1 fruit fly cellular context compared by ENCODE assay signal in the genomic region with DNA sequence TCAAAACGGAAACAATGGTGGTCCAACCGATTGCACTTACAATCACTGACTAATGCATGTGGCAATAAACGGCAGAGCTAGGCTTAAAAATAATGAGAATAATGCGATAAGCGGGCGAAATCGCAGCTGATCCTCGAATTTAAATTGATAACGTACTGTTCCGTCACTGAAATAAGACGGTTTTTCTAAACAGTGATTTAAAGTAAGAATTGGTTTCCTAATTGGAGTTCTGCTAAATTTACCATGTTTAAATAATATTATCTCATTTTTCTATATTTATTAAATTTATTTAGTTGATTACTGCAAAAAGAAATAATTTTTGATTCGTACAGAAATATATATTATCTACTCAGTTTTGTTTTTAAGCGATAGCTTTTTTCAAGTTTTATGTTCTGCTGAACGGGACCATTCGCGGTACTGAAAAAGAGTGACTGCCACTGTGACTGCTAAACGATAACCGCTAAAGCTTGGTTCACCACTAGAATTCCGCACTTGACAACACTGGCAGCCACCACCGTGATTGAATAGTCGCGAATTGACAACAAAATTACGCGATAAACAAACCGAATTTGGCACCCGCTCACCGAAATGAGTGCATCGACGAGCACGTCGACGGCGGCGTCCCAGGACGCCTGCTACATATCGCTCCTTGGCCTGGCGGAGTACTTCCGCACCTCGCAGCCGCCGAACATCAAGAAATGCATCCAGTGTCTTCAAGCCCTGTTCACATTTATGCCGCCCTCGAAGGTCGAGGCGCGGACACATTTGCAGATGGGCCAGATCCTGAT.
TF ChIP-seq lines count a peak whose summit lies in the region.

A gene (minus strand): TSS at position 51 of the 788 bp plus-strand sequence.
A gene (plus strand): TSS at position 493 of the 788 bp plus-strand sequence.

TF ChIP-seq in whole organism, embryonic, 481 proteins besides CTCF, POLR2A, EP300 and RAD21 (continued from another document):
- TF ChIP-seq hbn (GFP tag; IDR thresholded peaks at IDR 0.05; lab: Robert Waterston, UW; ENCODE audit: partially characterized antibody): peak; percentile 68
- TF ChIP-seq CG31388 (GFP tag; optimal IDR thresholded peaks at IDR 0.05; lab: Kevin White, UChicago): no peak
- no peak for TF ChIP-seq Atf-2 (GFP tag; optimal IDR thresholded peaks at IDR 0.05; lab: Kevin White, UChicago)
- TF ChIP-seq CG15696 (tag; optimal IDR thresholded peaks at IDR 0.05; lab: Kevin White, UChicago): peak; percentile 48
- peak; percentile 81 for TF ChIP-seq CG30403 (GFP tag; optimal IDR thresholded peaks at IDR 0.05; lab: Kevin White, UChicago)
- TF ChIP-seq jigr1 (GFP tag; IDR thresholded peaks at IDR 0.05; lab: Robert Waterston, UW): no peak
- TF ChIP-seq Spps (tag; optimal IDR thresholded peaks at IDR 0.05; lab: Kevin White, UChicago): no peak
- no peak for TF ChIP-seq ap (GFP tag; IDR thresholded peaks at IDR 0.05; lab: Robert Waterston, UW)
- TF ChIP-seq CG11696 (GFP tag; IDR thresholded peaks at IDR 0.05; lab: Robert Waterston, UW): no peak
- no peak for TF ChIP-seq CG15011 (GFP tag; optimal IDR thresholded peaks at IDR 0.05; lab: Kevin White, UChicago)
- no peak for TF ChIP-seq exex (tag; optimal IDR thresholded peaks at IDR 0.05; lab: Kevin White, UChicago)
- peak in 1 of 2 experiments; percentile 46 for TF ChIP-seq bsh (GFP tag; optimal IDR thresholded peaks at IDR 0.05; lab: Kevin White, UChicago)
- TF ChIP-seq sens (GFP tag; lab: Kevin White, UChicago): peak; percentile 89
- peak; percentile 94 for TF ChIP-seq Med (GFP tag; lab: Kevin White, UChicago)
- TF ChIP-seq YL-1 (GFP tag; optimal IDR thresholded peaks at IDR 0.05; lab: Kevin White, UChicago): peak; percentile 67
- TF ChIP-seq Blimp-1 (GFP tag; optimal IDR thresholded peaks at IDR 0.05; lab: Kevin White, UChicago): no peak
- TF ChIP-seq Ssrp (tag; optimal IDR thresholded peaks at IDR 0.05; lab: Kevin White, UChicago): peak; percentile 31
- no peak for TF ChIP-seq pan (optimal IDR thresholded peaks at IDR 0.05; lab: Kevin White, UChicago)
- TF ChIP-seq pan (GFP tag; optimal IDR thresholded peaks at IDR 0.05 in 1 of 2, IDR thresholded peaks at IDR 0.05 in 1 of 2): peak in 1 of 2 experiments; percentile 72
- peak; percentile 68 for TF ChIP-seq ttk (GFP tag; IDR thresholded peaks at IDR 0.05; lab: Robert Waterston, UW)
- TF ChIP-seq CG14965 (GFP tag; optimal IDR thresholded peaks at IDR 0.05; lab: Kevin White, UChicago; ENCODE audit: borderline replicate concordance): no peak
- peak; percentile 90 for TF ChIP-seq NFAT (GFP tag; IDR thresholded peaks at IDR 0.05; lab: Robert Waterston, UW)
- TF ChIP-seq CG15601 (tag; optimal IDR thresholded peaks at IDR 0.05; lab: Kevin White, UChicago): peak; percentile 96
- TF ChIP-seq dysf (GFP tag; IDR thresholded peaks at IDR 0.05; lab: Robert Waterston, UW): peak; percentile 80
- TF ChIP-seq CG15073 (GFP tag; optimal IDR thresholded peaks at IDR 0.05; lab: Kevin White, UChicago): no peak
- no peak for TF ChIP-seq jing (GFP tag; optimal IDR thresholded peaks at IDR 0.05; lab: Kevin White, UChicago)
- no peak for TF ChIP-seq gcm2 (GFP tag; optimal IDR thresholded peaks at IDR 0.05; lab: Kevin White, UChicago)
- TF ChIP-seq CG11093 (GFP tag; IDR thresholded peaks at IDR 0.05; lab: Robert Waterston, UW): no peak; the same call in 2 of the 3 replicates
- no peak for TF ChIP-seq sd (tag; optimal IDR thresholded peaks at IDR 0.05; lab: Kevin White, UChicago)
- peak; percentile 71 for TF ChIP-seq CG9817 (tag; optimal IDR thresholded peaks at IDR 0.05; lab: Kevin White, UChicago)
- TF ChIP-seq Dek (tag; optimal IDR thresholded peaks at IDR 0.05; lab: Kevin White, UChicago): peak; percentile 55
- TF ChIP-seq CG1024 (GFP tag; IDR thresholded peaks at IDR 0.05; lab: Robert Waterston, UW): peak; percentile 60
- peak; percentile 37; the same call in 1 of the 2 replicates for TF ChIP-seq Drgx (GFP tag; IDR thresholded peaks at IDR 0.05; lab: Robert Waterston, UW)
- peak; percentile 4 for TF ChIP-seq kah (GFP tag; optimal IDR thresholded peaks at IDR 0.05; lab: Kevin White, UChicago)
- TF ChIP-seq Nf-YB (GFP tag; optimal IDR thresholded peaks at IDR 0.05; lab: Kevin White, UChicago): no peak
- TF ChIP-seq CG10267 (tag; optimal IDR thresholded peaks at IDR 0.05; lab: Kevin White, UChicago): peak; percentile 94
- TF ChIP-seq CG10543 (GFP tag; optimal IDR thresholded peaks at IDR 0.05; lab: Kevin White, UChicago): peak; percentile 64
- peak; percentile 65 for TF ChIP-seq CG13296 (GFP tag; optimal IDR thresholded peaks at IDR 0.05; lab: Kevin White, UChicago)
- no peak for TF ChIP-seq org-1 (GFP tag; optimal IDR thresholded peaks at IDR 0.05; lab: Kevin White, UChicago)
- peak; percentile 20 for TF ChIP-seq Side (GFP tag; optimal IDR thresholded peaks at IDR 0.05; lab: Kevin White, UChicago)
- TF ChIP-seq CG16863 (GFP tag; optimal IDR thresholded peaks at IDR 0.05; lab: Kevin White, UChicago): peak; percentile 55
- no peak for TF ChIP-seq CG15479 (GFP tag; optimal IDR thresholded peaks at IDR 0.05; lab: Kevin White, UChicago)
- TF ChIP-seq CG2199 (GFP tag; IDR thresholded peaks at IDR 0.05; lab: Robert Waterston, UW): 0 out of 3 replicates have a peak, but pooled peaks have one; percentile 40
- no peak for TF ChIP-seq gce (GFP tag; IDR thresholded peaks at IDR 0.05; lab: Robert Waterston, UW)
- TF ChIP-seq Six4 (GFP tag; optimal IDR thresholded peaks at IDR 0.05; lab: Kevin White, UChicago): peak; percentile 38
- TF ChIP-seq CG10462 (GFP tag; optimal IDR thresholded peaks at IDR 0.05; lab: Kevin White, UChicago): no peak
- peak; percentile 17 for TF ChIP-seq CG7928 (GFP tag; optimal IDR thresholded peaks at IDR 0.05; lab: Kevin White, UChicago)
- peak; percentile 23 for TF ChIP-seq repo (GFP tag; optimal IDR thresholded peaks at IDR 0.05; lab: Kevin White, UChicago)
- TF ChIP-seq CG4360 (GFP tag; IDR thresholded peaks at IDR 0.05; lab: Robert Waterston, UW): no peak
- peak; percentile 70 for TF ChIP-seq CG31224 (GFP tag; IDR thresholded peaks at IDR 0.05; lab: Robert Waterston, UW)
- peak; percentile 85 for TF ChIP-seq Sry-β (GFP tag; optimal IDR thresholded peaks at IDR 0.05; lab: Kevin White, UChicago)
- TF ChIP-seq grau (tag; optimal IDR thresholded peaks at IDR 0.05; lab: Kevin White, UChicago): peak; percentile 66
- peak; percentile 55; the same call in 1 of the 3 replicates for TF ChIP-seq otp (GFP tag; IDR thresholded peaks at IDR 0.05; lab: Robert Waterston, UW)
- peak; percentile 38 for TF ChIP-seq CG8089 (GFP tag; optimal IDR thresholded peaks at IDR 0.05; lab: Kevin White, UChicago)
- TF ChIP-seq Fer2 (tag; optimal IDR thresholded peaks at IDR 0.05; lab: Kevin White, UChicago): peak; percentile 52
- no peak for TF ChIP-seq dmrt11E (tag; optimal IDR thresholded peaks at IDR 0.05; lab: Kevin White, UChicago)
- no peak for TF ChIP-seq CG2678 (tag; optimal IDR thresholded peaks at IDR 0.05; lab: Kevin White, UChicago)
- TF ChIP-seq cas (GFP tag; IDR thresholded peaks at IDR 0.05; lab: Robert Waterston, UW): peak; percentile 47; the same call in 1 of the 2 replicates
- TF ChIP-seq CG33557 (GFP tag; optimal IDR thresholded peaks at IDR 0.05; lab: Kevin White, UChicago): peak; percentile 29
- TF ChIP-seq pita (GFP tag; optimal IDR thresholded peaks at IDR 0.05; lab: Kevin White, UChicago): no peak
- peak; percentile 67 for TF ChIP-seq caup (GFP tag; optimal IDR thresholded peaks at IDR 0.05; lab: Kevin White, UChicago; ENCODE audit: severe bottlenecking)
